Worm (Caenorhabditis elegans): Measurements from ENCODE around the gene dsl-6.
"Not testable (repeated sequence)": the region's sequence is repeated elsewhere in the genome, so short reads cannot be mapped to it uniquely, and the experiment has no call there.

DNA sequence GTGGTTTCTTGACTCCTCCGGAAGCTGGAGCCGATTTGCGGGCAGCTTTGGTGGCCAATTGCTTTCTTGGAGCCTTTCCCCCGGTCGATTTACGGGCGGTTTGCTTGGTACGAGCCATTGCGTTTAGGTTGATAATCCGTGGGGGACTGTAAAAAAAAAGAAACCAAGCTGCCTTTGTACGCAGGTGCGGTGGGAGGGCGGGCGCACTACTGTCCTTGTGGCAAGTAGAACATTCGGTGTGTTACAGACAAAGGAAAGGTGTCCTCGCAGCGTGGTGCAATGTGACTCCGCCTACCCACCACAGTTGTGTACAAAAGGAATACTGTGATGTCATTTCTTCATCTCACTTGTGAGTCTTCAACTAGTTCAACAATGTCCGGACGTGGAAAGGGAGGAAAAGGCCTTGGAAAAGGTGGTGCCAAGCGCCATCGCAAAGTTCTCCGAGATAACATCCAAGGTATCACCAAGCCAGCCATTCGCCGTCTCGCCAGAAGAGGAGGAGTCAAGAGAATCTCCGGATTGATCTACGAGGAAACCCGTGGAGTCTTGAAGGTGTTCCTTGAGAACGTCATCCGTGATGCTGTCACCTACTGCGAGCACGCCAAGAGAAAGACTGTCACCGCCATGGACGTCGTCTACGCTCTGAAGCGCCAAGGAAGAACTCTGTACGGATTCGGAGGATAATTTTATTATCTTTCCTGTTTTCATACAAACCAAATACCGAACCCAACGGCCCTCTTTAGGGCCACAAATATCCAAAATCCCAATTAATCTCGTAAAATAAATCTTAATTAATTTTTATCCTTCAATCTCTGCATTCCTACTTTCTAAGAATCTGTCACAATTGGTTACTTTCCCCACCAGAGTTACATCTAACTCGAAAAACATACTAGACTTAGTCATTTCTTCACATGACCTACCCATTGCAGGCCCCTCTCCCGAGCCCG is 8.9 kb upstream of the dsl-6 start, which contains the start of the genes his-63 and his-64:
- TF ChIP-seq ztf-23 (GFP tag; IDR thresholded peaks at IDR 0.05) = peak; percentile 57; the same call in 1 of the 2 replicates
- TF ChIP-seq T22C8.4 (GFP tag; IDR thresholded peaks at IDR 0.05); med-1 (GFP tag; optimal IDR thresholded peaks at IDR 0.05; ENCODE audit: insufficient read depth); flt-1 (GFP tag; IDR thresholded peaks at IDR 0.05); cog-1 (tag; optimal IDR thresholded peaks at IDR 0.05); tab-1 (GFP tag; IDR thresholded peaks at IDR 0.05); klf-2 (GFP tag; conservative IDR thresholded peaks at IDR 0.05): not testable (repeated sequence)

Data from whole organism, midembryonic.